Worm (Caenorhabditis elegans) whole organism, early embryonic: ENCODE measurements around the gene ZK105.13.

Experiments used
- F13C5.2 ChIP-seq: sonication (generic microtip); optimal IDR thresholded peaks from 2 replicates; lab custom pipeline; 2017; ENCODE audit warnings: mild to moderate bottlenecking, missing genetic modification characterization, inconsistent platforms, missing compliant biosample characterization
- ama-1 ChIP-seq: fragments of 150-350 bp; optimal IDR thresholded peaks from 2 replicates; lab custom pipeline; 2014
- ceh-13 ChIP-seq: fragments of 200-800 bp; sonication (Bioruptor generic); optimal IDR thresholded peaks from 2 replicates; lab custom pipeline; 2018; ENCODE audit warnings: mild to moderate bottlenecking, missing genetic modification characterization, missing compliant biosample characterization
- ceh-36 ChIP-seq: sonication (generic microtip); optimal IDR thresholded peaks from 2 replicates; lab custom pipeline; 2016; ENCODE audit warnings: missing genetic modification characterization, inconsistent platforms, missing compliant biosample characterization
- ets-7 ChIP-seq: sonication (generic microtip); optimal IDR thresholded peaks from 2 replicates; lab custom pipeline; 2016; ENCODE audit warnings: missing genotype, missing genetic modification characterization, missing compliant biosample characterization
- flt-1 ChIP-seq: fragments of 200-800 bp; sonication (Bioruptor generic); IDR thresholded peaks from 2 replicates; pipeline ENCODE4 v1.3.6; 2022; ENCODE audit warnings: missing genetic modification characterization, missing compliant biosample characterization
- hmg-4 ChIP-seq: fragments of 200-800 bp; sonication (Bioruptor generic); optimal IDR thresholded peaks from 2 replicates; lab custom pipeline; 2018; ENCODE audit warnings: mild to moderate bottlenecking, missing genetic modification characterization, missing compliant biosample characterization
- hnd-1 ChIP-seq: sonication (generic microtip); optimal IDR thresholded peaks from 2 replicates; lab custom pipeline; 2016; ENCODE audit warnings: missing genetic modification characterization, missing compliant biosample characterization
- pes-1 ChIP-seq: fragments of 200-800 bp; sonication (Bioruptor generic); IDR thresholded peaks from 2 replicates; pipeline ENCODE4 v1.3.6; 2022; ENCODE audit warnings: missing genetic modification reagents, missing genetic modification characterization, missing compliant biosample characterization
- sea-1 ChIP-seq: fragments of 200-800 bp; sonication (Bioruptor generic); conservative IDR thresholded peaks from 2 replicates; pipeline ENCODE4 v1.3.6; 2022; ENCODE audit warnings: missing genetic modification characterization, missing compliant biosample characterization
- tbx-11 ChIP-seq: fragments of 200-800 bp; sonication (Bioruptor generic); IDR thresholded peaks from 2 replicates; pipeline ENCODE4 v1.3.6; 2022; ENCODE audit warnings: missing genetic modification characterization, missing compliant biosample characterization
- tbx-37 ChIP-seq: fragments of 200-800 bp; sonication (Bioruptor generic); conservative IDR thresholded peaks from 2 replicates; pipeline ENCODE4 v1.3.6; 2022; ENCODE audit warnings: missing genetic modification reagents, missing genetic modification characterization, missing compliant biosample characterization

ce11 chrV:7713072-7713471 lies at the start of gene ZK105.13:
- TF ChIP-seq hnd-1 (tag; lab: Kevin White, UChicago) (no peak), pes-1 (no peak), tbx-11 (no peak), flt-1 (GFP tag; lab: Robert Waterston, UW) (no peak), F13C5.2 (tag; lab: Kevin White, UChicago) (no peak), ets-7 (no peak), ama-1 (lab: Kevin White, UChicago) (no peak), ceh-13 (GFP tag; lab: Kevin White, UChicago) (no peak), tbx-37 (GFP tag; lab: Robert Waterston, UW) (no peak), hmg-4 (GFP tag; lab: Kevin White, UChicago) (no peak), sea-1 (GFP tag; lab: Robert Waterston, UW) (no peak), ceh-36 (tag; lab: Kevin White, UChicago) (no peak)
